Fruit fly (Drosophila melanogaster) whole organism, embryonic: ENCODE data around the gene MRG15.

Experiments
- Adf1 ChIP-seq: fragments of 200-800 bp; sonication (Bioruptor generic); IDR thresholded peaks from 2 replicates; pipeline ENCODE4 v1.3.6; 2022; ENCODE audit warnings: missing biosample characterization, missing genetic modification characterization
- CG10431 ChIP-seq: fragments of 200-800 bp; sonication (Bioruptor generic); optimal IDR thresholded peaks from 3 replicates; lab custom pipeline; 2018; ENCODE audit warnings: missing biosample characterization, mild to moderate bottlenecking, missing genetic modification characterization
- CG11696 ChIP-seq: fragments of 200-800 bp; sonication (Bioruptor generic); IDR thresholded peaks from 2 replicates; pipeline ENCODE4 v1.3.6; 2022; ENCODE audit warnings: missing biosample characterization, missing genetic modification characterization
- CG34376 ChIP-seq: fragments of 200-800 bp; sonication (Bioruptor generic); optimal IDR thresholded peaks from 2 replicates; lab custom pipeline; 2018; ENCODE audit warnings: missing biosample characterization, mild to moderate bottlenecking, missing genetic modification characterization
- CG6683 ChIP-seq: fragments of 200-800 bp; sonication (Bioruptor generic); optimal IDR thresholded peaks from 2 replicates; lab custom pipeline; 2017; ENCODE audit warnings: missing biosample characterization, mild to moderate bottlenecking, missing genetic modification characterization, missing genetic modification reagents
- D19A ChIP-seq: fragments of 200-800 bp; optimal IDR thresholded peaks from 3 replicates; lab custom pipeline; 2019; ENCODE audit warnings: missing biosample characterization, mild to moderate bottlenecking, missing genetic modification characterization, moderate library complexity
- Ets97D ChIP-seq: fragments of 200-800 bp; sonication (Bioruptor generic); optimal IDR thresholded peaks from 3 replicates; lab custom pipeline; 2016; ENCODE audit warnings: missing biosample characterization, missing genetic modification characterization
- Fer2 ChIP-seq: fragments of 200-800 bp; sonication (Bioruptor generic); optimal IDR thresholded peaks from 2 replicates; lab custom pipeline; 2018; ENCODE audit warnings: missing biosample characterization, mild to moderate bottlenecking, missing genetic modification characterization, moderate library complexity
- Hr3 ChIP-seq: fragments of 200-800 bp; sonication (Bioruptor generic); optimal IDR thresholded peaks from 3 replicates; lab custom pipeline; 2016; ENCODE audit warnings: missing biosample characterization, missing genetic modification characterization
- Neu2 ChIP-seq: fragments of 200-800 bp; sonication (Bioruptor generic); optimal IDR thresholded peaks from 3 replicates; lab custom pipeline; 2016; ENCODE audit warnings: missing biosample characterization, missing genetic modification characterization, borderline replicate concordance
- disco-r ChIP-seq: fragments of 200-800 bp; sonication (Bioruptor generic); optimal IDR thresholded peaks from 2 replicates; lab custom pipeline; 2016; ENCODE audit warnings: missing biosample characterization, missing genetic modification characterization
- pho ChIP-seq: fragments of 200-800 bp; sonication (Bioruptor generic); optimal IDR thresholded peaks from 2 replicates; lab custom pipeline; 2016; ENCODE audit warnings: missing biosample characterization, missing genetic modification characterization

DNA sequence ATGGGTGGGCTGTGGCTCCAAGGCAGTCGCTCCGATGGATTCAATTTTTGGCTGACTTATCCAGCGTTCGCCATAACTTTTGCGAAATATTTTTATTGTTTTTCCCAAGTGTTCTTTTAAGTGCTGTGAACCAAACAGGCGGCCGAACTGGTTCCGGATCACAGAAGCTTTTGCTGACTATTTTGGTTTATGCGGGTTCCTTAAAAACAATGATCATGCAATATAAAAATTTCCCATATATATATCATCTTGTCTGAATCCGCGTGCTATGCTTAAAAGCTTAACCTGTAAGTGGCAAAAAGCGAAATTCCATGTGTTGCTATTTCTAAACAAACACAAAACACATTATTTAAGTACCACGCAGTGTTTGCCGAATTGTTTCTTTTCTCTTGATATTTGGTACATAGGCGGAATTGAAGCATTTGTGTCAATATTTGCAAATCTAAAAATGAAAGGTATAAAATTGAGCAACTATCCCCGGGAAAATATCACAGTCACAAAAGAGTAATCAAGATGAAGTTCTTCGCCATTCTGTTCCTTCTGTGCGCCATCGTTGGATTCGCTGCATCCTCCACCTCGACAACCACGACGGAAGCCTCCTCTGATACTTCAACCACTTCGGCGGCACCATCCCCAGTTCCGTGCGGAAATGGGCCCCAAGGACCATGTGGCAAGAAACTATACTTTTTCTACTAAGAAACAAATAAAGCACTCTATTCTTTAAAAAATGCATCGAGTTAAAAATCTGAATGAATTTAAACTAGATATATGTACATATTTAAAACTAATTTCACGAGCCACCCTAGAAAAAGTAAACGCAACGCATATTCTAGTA lies 42.2 kb upstream of the MRG15 start, which contains the start of the genes CG6276 and CG44040:
- TF ChIP-seq CG11696 (GFP tag; lab: Robert Waterston, UW) (peak; percentile 11; the same call in 1 of the 2 replicates), Fer2 (tag; lab: Kevin White, UChicago) (peak; percentile 24), Adf1 (0 out of 2 replicates have a peak, but pooled peaks have one; percentile 23), disco-r (GFP tag; lab: Kevin White, UChicago) (peak; percentile 5), pho (GFP tag; lab: Kevin White, UChicago) (peak; percentile 69), CG34376 (GFP tag; lab: Kevin White, UChicago) (peak; percentile 58), CG6683 (GFP tag; lab: Kevin White, UChicago) (peak; percentile 0), CG10431 (GFP tag; lab: Kevin White, UChicago) (no peak), Hr3 (GFP tag; lab: Kevin White, UChicago) (peak; percentile 36), Ets97D (peak; percentile 28), Neu2 (GFP tag; lab: Kevin White, UChicago) (no peak), D19A (tag; lab: Kevin White, UChicago) (peak; percentile 22)
